Fruit fly (Drosophila melanogaster) whole organism, embryonic: ENCODE data around the gene CG6136.

Experiments
- Adf1 ChIP-seq: fragments of 200-800 bp; sonication (Bioruptor generic); IDR thresholded peaks from 2 replicates; pipeline ENCODE4 v1.3.6; 2022; ENCODE audit warnings: missing biosample characterization, missing genetic modification characterization
- Antp ChIP-seq: fragments of 200-800 bp; sonication (Bioruptor generic); optimal IDR thresholded peaks from 3 replicates; lab custom pipeline; 2016; ENCODE audit warnings: missing biosample characterization, missing genetic modification characterization
- CG1024 ChIP-seq: fragments of 200-800 bp; sonication (Bioruptor generic); IDR thresholded peaks from 2 replicates; pipeline ENCODE4 v1.3.6; 2022; ENCODE audit warnings: missing biosample characterization, missing genetic modification characterization
- CG11085 ChIP-seq: fragments of 200-800 bp; sonication (Bioruptor generic); IDR thresholded peaks from 2 replicates; pipeline ENCODE4 v1.3.6; 2022; ENCODE audit warnings: missing biosample characterization, missing genetic modification characterization
- CG12769 ChIP-seq: fragments of 200-800 bp; sonication (Bioruptor generic); optimal IDR thresholded peaks from 2 replicates; lab custom pipeline; 2019; ENCODE audit warnings: missing biosample characterization, mild to moderate bottlenecking, missing genetic modification characterization, moderate library complexity
- CG13287 ChIP-seq: fragments of 200-800 bp; sonication (Bioruptor generic); IDR thresholded peaks from 2 replicates; pipeline ENCODE4 v1.3.6; 2022; ENCODE audit warnings: missing biosample characterization, missing genetic modification characterization; ENCODE audit not compliant: partially characterized antibody
- CG13424 ChIP-seq: fragments of 200-800 bp; sonication (Bioruptor generic); optimal IDR thresholded peaks from 2 replicates; lab custom pipeline; 2019; ENCODE audit warnings: missing biosample characterization, mild to moderate bottlenecking, missing genetic modification characterization, moderate library complexity
- CG1529 ChIP-seq: fragments of 200-800 bp; sonication (Bioruptor generic); optimal IDR thresholded peaks from 3 replicates; lab custom pipeline; 2018; ENCODE audit warnings: missing biosample characterization, missing genetic modification characterization
- CG18011 ChIP-seq: fragments of 200-800 bp; sonication (Bioruptor generic); optimal IDR thresholded peaks from 2 replicates; lab custom pipeline; 2017; ENCODE audit warnings: missing biosample characterization, missing genetic modification characterization, mild to moderate bottlenecking, moderate library complexity, missing genotype
- CG2129 ChIP-seq: fragments of 200-800 bp; sonication (Bioruptor generic); IDR thresholded peaks from 2 replicates; pipeline ENCODE4 v1.3.6; 2022; ENCODE audit warnings: missing biosample characterization, missing genetic modification characterization; ENCODE audit not compliant: partially characterized antibody
- CG2875 ChIP-seq: fragments of 200-800 bp; sonication (Bioruptor generic); optimal IDR thresholded peaks from 2 replicates; lab custom pipeline; 2017; ENCODE audit warnings: missing biosample characterization, mild to moderate bottlenecking, missing genetic modification characterization, missing genetic modification reagents
- CG33213 ChIP-seq: fragments of 200-800 bp; sonication (Bioruptor generic); optimal IDR thresholded peaks from 3 replicates; lab custom pipeline; 2016; ENCODE audit warnings: missing biosample characterization, missing genetic modification characterization
- CG6175 ChIP-seq: fragments of 200-800 bp; sonication (Bioruptor generic); IDR thresholded peaks from 3 replicates; pipeline ENCODE4 v1.3.6; 2022; ENCODE audit warnings: missing biosample characterization, missing genetic modification characterization
- CG7357 ChIP-seq: fragments of 200-800 bp; sonication (Bioruptor generic); IDR thresholded peaks from 3 replicates; pipeline ENCODE4 v1.3.6; 2022; ENCODE audit warnings: missing biosample characterization, missing genetic modification characterization
- CG7372 ChIP-seq: fragments of 200-800 bp; sonication (Bioruptor generic); IDR thresholded peaks from 2 replicates; pipeline ENCODE4 v1.3.6; 2022; ENCODE audit warnings: missing biosample characterization, missing genetic modification characterization
- CG7839 ChIP-seq: fragments of 200-800 bp; sonication (Bioruptor generic); optimal IDR thresholded peaks from 3 replicates; lab custom pipeline; 2018; ENCODE audit warnings: missing biosample characterization, mild to moderate bottlenecking, missing genetic modification characterization, moderate library complexity
- CG7928 ChIP-seq: fragments of 200-800 bp; sonication (Bioruptor generic); optimal IDR thresholded peaks from 2 replicates; lab custom pipeline; 2017; ENCODE audit warnings: missing biosample characterization, mild to moderate bottlenecking, missing genetic modification characterization
- CG7987 ChIP-seq: fragments of 200-800 bp; sonication (Bioruptor generic); optimal IDR thresholded peaks from 2 replicates; lab custom pipeline; 2018; ENCODE audit warnings: missing biosample characterization, mild to moderate bottlenecking, missing genetic modification characterization, moderate library complexity
- CG9437 ChIP-seq: fragments of 200-800 bp; sonication (Bioruptor generic); optimal IDR thresholded peaks from 2 replicates; lab custom pipeline; 2018; ENCODE audit warnings: missing biosample characterization, mild to moderate bottlenecking, missing genetic modification characterization
- CTCF ChIP-seq: fragments of 200-800 bp; sonication (Bioruptor generic); optimal IDR thresholded peaks from 2 replicates; lab custom pipeline; 2017; ENCODE audit warnings: missing biosample characterization, mild to moderate bottlenecking, missing genetic modification characterization, moderate library complexity
- D19B ChIP-seq: fragments of 200-800 bp; sonication (Bioruptor generic); optimal IDR thresholded peaks from 2 replicates; lab custom pipeline; 2017; ENCODE audit warnings: missing biosample characterization, mild to moderate bottlenecking, missing genetic modification characterization
- E2f2 ChIP-seq: fragments of 200-800 bp; sonication (Bioruptor generic); IDR thresholded peaks from 2 replicates; pipeline ENCODE4 v1.3.6; 2022; ENCODE audit warnings: missing biosample characterization, missing genetic modification characterization
- H15 ChIP-seq: fragments of 200-800 bp; sonication (Bioruptor generic); IDR thresholded peaks from 3 replicates; pipeline ENCODE4 v1.3.6; 2022; ENCODE audit warnings: missing biosample characterization, missing genetic modification characterization
- HHEX ChIP-seq: fragments of 200-800 bp; sonication (Bioruptor generic); optimal IDR thresholded peaks from 3 replicates; lab custom pipeline; 2017; ENCODE audit warnings: missing biosample characterization, mild to moderate bottlenecking, missing genetic modification characterization, missing genetic modification reagents
- Nf-YC ChIP-seq: fragments of 200-800 bp; optimal IDR thresholded peaks from 3 replicates; lab custom pipeline; 2019; ENCODE audit warnings: missing biosample characterization, mild to moderate bottlenecking, missing genetic modification characterization, moderate library complexity
- Ravus ChIP-seq: fragments of 200-800 bp; sonication (Bioruptor generic); IDR thresholded peaks from 2 replicates; pipeline ENCODE4 v1.3.6; 2022; ENCODE audit warnings: missing biosample characterization, missing genetic modification characterization
- Tbp ChIP-seq: fragments of >200 bp; optimal IDR thresholded peaks from 2 replicates; lab custom pipeline; 2018; ENCODE audit warnings: missing biosample characterization, missing genetic modification characterization
- Usf ChIP-seq: fragments of 200-800 bp; sonication (Bioruptor generic); optimal IDR thresholded peaks from 2 replicates; lab custom pipeline; 2017; ENCODE audit warnings: missing genotype, missing biosample characterization, missing genetic modification characterization
- chinmo ChIP-seq: fragments of 200-800 bp; sonication (Bioruptor generic); IDR thresholded peaks from 4 replicates; pipeline ENCODE4 v1.3.6; 2022; ENCODE audit warnings: missing biosample characterization, missing genetic modification characterization; ENCODE audit not compliant: partially characterized antibody
- crp ChIP-seq, 2 experiments: fragments of 200-800 bp; sonication (Bioruptor generic); optimal IDR thresholded peaks; 2 replicates in 1 of 2; 3 replicates in 1 of 2; lab custom pipeline; 2017; ENCODE audit warnings: missing biosample characterization in 2 of 2, missing genetic modification characterization in 2 of 2, mild to moderate bottlenecking in 1 of 2, moderate library complexity in 1 of 2
- cwo ChIP-seq: fragments of 200-800 bp; sonication (Bioruptor generic); optimal IDR thresholded peaks from 3 replicates; lab custom pipeline; 2017; ENCODE audit warnings: missing biosample characterization, missing genetic modification characterization, mild to moderate bottlenecking, moderate library complexity, missing genetic modification reagents
- danr ChIP-seq: fragments of 200-800 bp; sonication (Bioruptor generic); IDR thresholded peaks from 2 replicates; pipeline ENCODE4 v1.3.6; 2022; ENCODE audit warnings: missing biosample characterization, missing genetic modification characterization
- emc ChIP-seq: fragments of 200-800 bp; sonication (Bioruptor generic); optimal IDR thresholded peaks from 2 replicates; lab custom pipeline; 2016; ENCODE audit warnings: missing biosample characterization, missing genetic modification characterization
- fd3F ChIP-seq: fragments of 200-800 bp; sonication (Bioruptor generic); optimal IDR thresholded peaks from 2 replicates; lab custom pipeline; 2018; ENCODE audit warnings: missing biosample characterization, mild to moderate bottlenecking, missing genetic modification characterization, moderate library complexity
- fd96Cb ChIP-seq: fragments of 200-800 bp; sonication (Bioruptor generic); optimal IDR thresholded peaks from 2 replicates; lab custom pipeline; 2018; ENCODE audit warnings: missing biosample characterization, mild to moderate bottlenecking, missing genetic modification characterization, moderate library complexity
- ftz-f1 ChIP-seq: fragments of 200-800 bp; sonication (Bioruptor generic); optimal IDR thresholded peaks from 2 replicates; lab custom pipeline; 2016; ENCODE audit warnings: missing biosample characterization, missing genetic modification characterization
- hkb ChIP-seq, 2 experiments: fragments of 200-800 bp in 1 of 2; fragments of >200 bp in 1 of 2; sonication (Bioruptor generic) in 1 of 2; IDR thresholded peaks in 1 of 2; optimal IDR thresholded peaks in 1 of 2; 2 replicates each; pipeline versions ENCODE4 v1.3.6 to Lab custom; 2017 to 2022; ENCODE audit warnings: missing biosample characterization in 1 of 2, missing genetic modification characterization in 1 of 2
- jing ChIP-seq: fragments of 200-800 bp; sonication (Bioruptor generic); optimal IDR thresholded peaks from 2 replicates; lab custom pipeline; 2018; ENCODE audit warnings: missing biosample characterization, mild to moderate bottlenecking, missing genetic modification characterization
- ken ChIP-seq: fragments of 200-800 bp; sonication (Bioruptor generic); IDR thresholded peaks from 3 replicates; pipeline ENCODE4 v1.3.6; 2022; ENCODE audit warnings: missing biosample characterization, missing genetic modification characterization
- mam ChIP-seq: fragments of 200-800 bp; sonication (Bioruptor generic); optimal IDR thresholded peaks from 3 replicates; lab custom pipeline; 2016; ENCODE audit warnings: missing biosample characterization, missing genetic modification characterization
- nau ChIP-seq: fragments of 200-800 bp; sonication (Bioruptor generic); optimal IDR thresholded peaks from 3 replicates; lab custom pipeline; 2017; ENCODE audit warnings: missing biosample characterization, mild to moderate bottlenecking, missing genetic modification characterization, missing genetic modification reagents
- org-1 ChIP-seq: fragments of 200-800 bp; sonication (Bioruptor generic); optimal IDR thresholded peaks from 2 replicates; lab custom pipeline; 2017; ENCODE audit warnings: missing biosample characterization, missing genetic modification characterization
- otp ChIP-seq: fragments of 200-800 bp; sonication (Bioruptor generic); IDR thresholded peaks from 3 replicates; pipeline ENCODE4, ENCODE4 v1.3.6; 2022; ENCODE audit warnings: missing biosample characterization, missing genetic modification characterization
- phol ChIP-seq: fragments of 200-800 bp; sonication (Bioruptor generic); optimal IDR thresholded peaks from 3 replicates; lab custom pipeline; 2018; ENCODE audit warnings: missing biosample characterization, mild to moderate bottlenecking, missing genetic modification characterization, moderate library complexity
- pita ChIP-seq: fragments of 200-800 bp; sonication (Bioruptor generic); optimal IDR thresholded peaks from 2 replicates; lab custom pipeline; 2017; ENCODE audit warnings: missing biosample characterization, mild to moderate bottlenecking, missing genetic modification characterization
- ranshi ChIP-seq: fragments of 200-800 bp; sonication (Bioruptor generic); IDR thresholded peaks from 2 replicates; pipeline ENCODE4 v1.3.6; 2022; ENCODE audit warnings: missing biosample characterization, missing genetic modification characterization
- sima ChIP-seq: fragments of 200-800 bp; sonication (Bioruptor generic); optimal IDR thresholded peaks from 2 replicates; lab custom pipeline; 2016; ENCODE audit warnings: missing biosample characterization, missing genetic modification characterization
- sisA ChIP-seq: fragments of 200-800 bp; sonication (Bioruptor generic); IDR thresholded peaks from 2 replicates; pipeline ENCODE4 v1.3.6; 2022; ENCODE audit warnings: missing biosample characterization, missing genetic modification characterization
- sna ChIP-seq: fragments of 200-800 bp; sonication (Bioruptor generic); IDR thresholded peaks from 2 replicates; pipeline ENCODE4 v1.3.6; 2022; ENCODE audit warnings: missing biosample characterization, missing genetic modification characterization; ENCODE audit not compliant: partially characterized antibody
- wek ChIP-seq: fragments of 200-800 bp; sonication (Bioruptor generic); optimal IDR thresholded peaks from 3 replicates; lab custom pipeline; 2018; ENCODE audit warnings: missing biosample characterization, mild to moderate bottlenecking, missing genetic modification characterization, moderate library complexity
- yki ChIP-seq: fragments of >200 bp; optimal IDR thresholded peaks from 3 replicates; lab custom pipeline; 2018
- zen ChIP-seq: fragments of 200-800 bp; sonication (Bioruptor generic); optimal IDR thresholded peaks from 3 replicates; lab custom pipeline; 2018; ENCODE audit warnings: missing biosample characterization, mild to moderate bottlenecking, missing genetic modification characterization, moderate library complexity

CG6136 gene

DNA sequence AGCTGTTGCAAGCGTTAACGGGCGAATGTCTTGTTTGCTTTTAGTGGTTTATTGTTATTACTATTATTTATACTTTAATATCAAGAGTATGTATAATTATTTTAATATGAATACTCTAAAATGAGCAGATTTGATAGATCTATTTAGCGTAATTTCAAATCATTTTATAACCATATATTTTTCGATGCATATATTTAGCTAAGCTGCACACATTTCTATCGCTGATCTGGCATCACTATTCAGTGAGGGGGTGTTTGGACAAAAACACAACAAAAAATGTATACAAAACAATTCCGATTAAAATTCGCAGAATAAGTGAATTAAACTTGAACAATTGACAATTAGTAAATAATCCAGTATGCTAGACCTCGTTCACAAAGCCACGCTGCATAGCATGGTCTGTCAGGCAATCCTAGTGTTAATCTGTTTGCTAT lies 21.0 kb downstream of the CG6136 start, which contains the start of the genes Trs33 and Tmtc4 (continued):
- no peak for TF ChIP-seq CG9437
- peak; percentile 38 for TF ChIP-seq phol
- no peak for TF ChIP-seq CG7987 (GFP tag; lab: Kevin White, UChicago)
- TF ChIP-seq CG13287 (GFP tag; lab: Robert Waterston, UW), result no peak; the same call in 1 of the 2 replicates
- TF ChIP-seq crp (GFP tag; optimal IDR thresholded peaks at IDR 0.05; lab: Kevin White, UChicago), result peak in 1 of 2 experiments; percentile 89
- TF ChIP-seq HHEX, result no peak
- TF ChIP-seq yki (lab: Kevin White, UChicago), result no peak
- TF ChIP-seq org-1, result no peak
- TF ChIP-seq Antp, result no peak
- no peak for TF ChIP-seq hkb (optimal IDR thresholded peaks at IDR 0.05; lab: Kevin White, UChicago)
- no peak for TF ChIP-seq hkb (GFP tag; IDR thresholded peaks at IDR 0.05; lab: Robert Waterston, UW)
- TF ChIP-seq cwo, result no peak
- TF ChIP-seq CTCF, result no peak
- no peak for TF ChIP-seq CG1529
- no peak for TF ChIP-seq Ravus
- TF ChIP-seq fd3F (GFP tag; lab: Kevin White, UChicago), result no peak
- TF ChIP-seq fd96Cb (tag; lab: Kevin White, UChicago), result no peak
- TF ChIP-seq CG7839 (tag; lab: Kevin White, UChicago), result no peak
- TF ChIP-seq mam (GFP tag; lab: Kevin White, UChicago), result no peak
- no peak for TF ChIP-seq jing (GFP tag; lab: Kevin White, UChicago)
- TF ChIP-seq sisA (GFP tag; lab: Robert Waterston, UW), result no peak
- TF ChIP-seq ken (GFP tag; lab: Robert Waterston, UW), result no peak
- no peak for TF ChIP-seq Adf1 (GFP tag; lab: Robert Waterston, UW)
- TF ChIP-seq danr (GFP tag; lab: Robert Waterston, UW), result no peak
- no peak for TF ChIP-seq ftz-f1 (GFP tag; lab: Kevin White, UChicago)
- no peak for TF ChIP-seq Usf (GFP tag; lab: Kevin White, UChicago)
- TF ChIP-seq Nf-YC (tag; lab: Kevin White, UChicago), result peak; percentile 52
- TF ChIP-seq CG11085 (GFP tag; lab: Robert Waterston, UW), result no peak
- TF ChIP-seq ranshi (GFP tag; lab: Robert Waterston, UW), result no peak
- no peak for TF ChIP-seq CG2875 (GFP tag; lab: Kevin White, UChicago)
- no peak for TF ChIP-seq CG33213 (GFP tag; lab: Kevin White, UChicago)
- no peak for TF ChIP-seq chinmo
- TF ChIP-seq zen (tag; lab: Kevin White, UChicago), result no peak
- no peak for TF ChIP-seq sima
- TF ChIP-seq wek, result peak; percentile 23
- no peak for TF ChIP-seq CG6175
- TF ChIP-seq CG7372 (GFP tag; lab: Robert Waterston, UW), result no peak
- TF ChIP-seq emc (GFP tag; lab: Kevin White, UChicago), result no peak
- no peak for TF ChIP-seq H15 (GFP tag; lab: Robert Waterston, UW)
- TF ChIP-seq sna (GFP tag; lab: Robert Waterston, UW), result no peak
- no peak for TF ChIP-seq CG2129 (GFP tag; lab: Robert Waterston, UW)
- TF ChIP-seq CG7928 (GFP tag; lab: Kevin White, UChicago), result no peak
- no peak for TF ChIP-seq otp (GFP tag; lab: Robert Waterston, UW)
- peak; percentile 67 for TF ChIP-seq CG13424 (tag; lab: Kevin White, UChicago)
- no peak for TF ChIP-seq E2f2 (GFP tag; lab: Robert Waterston, UW)
- TF ChIP-seq nau (GFP tag; lab: Kevin White, UChicago), result no peak
- TF ChIP-seq D19B (GFP tag; lab: Kevin White, UChicago), result no peak
- TF ChIP-seq CG18011 (GFP tag; lab: Kevin White, UChicago), result no peak
- TF ChIP-seq Tbp (GFP tag; lab: Kevin White, UChicago), result no peak
- TF ChIP-seq CG7357 (GFP tag; lab: Robert Waterston, UW), result no peak
- TF ChIP-seq CG1024 (GFP tag; lab: Robert Waterston, UW), result no peak
- no peak for TF ChIP-seq CG12769 (tag; lab: Kevin White, UChicago)
- no peak for TF ChIP-seq pita (GFP tag; lab: Kevin White, UChicago)
